Worm (Caenorhabditis elegans) whole organism, L1 larva: ENCODE results near the gene mdt-11.
A peak's percentile ranks its signal among the peaks of the same experiment; 100 is the strongest.

Source experiments
- egl-27 ChIP-seq, 2 experiments: fragments of 150-350 bp in 1 of 2; sonication (generic microtip); optimal IDR thresholded peaks; 3 replicates each; lab custom pipeline; 2017 to 2018; ENCODE audit warnings: missing biosample characterization in 2 of 2, missing genetic modification characterization in 2 of 2, missing genetic modification reagents in 2 of 2
- lin-13 ChIP-seq: fragments of 150-350 bp; optimal IDR thresholded peaks from 2 replicates; lab custom pipeline; 2014; ENCODE audit warnings: missing biosample characterization, missing genetic modification reagents, missing genetic modification characterization
- nhr-237 ChIP-seq: fragments of 150-350 bp; optimal IDR thresholded peaks from 2 replicates; lab custom pipeline; 2014; ENCODE audit warnings: missing biosample characterization, missing genetic modification characterization
- unc-86 ChIP-seq: sonication (generic microtip); optimal IDR thresholded peaks from 2 replicates; lab custom pipeline; 2016; ENCODE audit warnings: missing genetic modification characterization, missing compliant biosample characterization

DNA sequence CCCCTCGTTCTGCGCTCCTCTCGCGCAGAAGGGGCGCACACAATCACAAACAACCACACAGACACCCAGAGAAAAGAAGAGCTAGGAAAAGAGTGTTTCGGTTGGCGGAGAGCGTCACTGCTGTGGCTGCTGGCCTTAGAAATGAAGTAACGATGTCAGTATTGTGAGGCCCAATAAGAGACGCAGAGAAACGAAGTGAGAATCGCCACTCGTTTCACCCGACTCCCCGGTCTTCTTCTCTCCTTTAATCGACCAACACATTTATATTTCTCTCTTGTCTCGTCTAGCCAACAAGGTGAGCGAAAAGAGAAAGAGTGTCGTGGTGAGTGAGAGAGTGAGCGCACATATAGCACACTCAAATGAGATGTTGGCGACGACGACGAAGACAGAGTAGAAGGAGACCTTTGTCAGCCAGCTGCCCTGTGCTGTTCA is 7.1 kb upstream of the mdt-11 start:
- peak; percentile 89 for TF ChIP-seq unc-86
- peak; percentile 82 for TF ChIP-seq lin-13 (GFP tag; lab: Kevin White, UChicago)
- TF ChIP-seq egl-27 (tag; optimal IDR thresholded peaks at IDR 0.05; lab: Kevin White, UChicago): peak in 1 of 2 experiments; percentile 82
- TF ChIP-seq nhr-237: peak; percentile 74
